Worm (Caenorhabditis elegans) whole organism, L3 larva: ENCODE data around the gene B0310.1.

Experiments
- R02D3.7 ChIP-seq: fragments of 150-350 bp; optimal IDR thresholded peaks from 2 replicates; lab custom pipeline; 2014; ENCODE audit warnings: missing biosample characterization, missing genetic modification characterization
- ZK546.5 ChIP-seq: sonication (generic microtip); optimal IDR thresholded peaks from 2 replicates; lab custom pipeline; 2017; ENCODE audit warnings: missing biosample characterization, missing genetic modification characterization
- aly-2 ChIP-seq: fragments of 150-350 bp; optimal IDR thresholded peaks from 2 replicates; lab custom pipeline; 2014; ENCODE audit warnings: missing biosample characterization, missing genetic modification characterization
- ama-1 ChIP-seq: fragments of 150-350 bp; optimal IDR thresholded peaks from 2 replicates; lab custom pipeline; 2018
- ceh-28 ChIP-seq: fragments of 150-350 bp; optimal IDR thresholded peaks from 2 replicates; lab custom pipeline; 2014; ENCODE audit warnings: missing biosample characterization, missing genetic modification reagents, missing genetic modification characterization
- daf-12 ChIP-seq: fragments of 150-350 bp; optimal IDR thresholded peaks from 2 replicates; lab custom pipeline; 2014; ENCODE audit warnings: missing biosample characterization, missing genetic modification reagents, missing genetic modification characterization
- egl-27 ChIP-seq: sonication (generic microtip); optimal IDR thresholded peaks from 4 replicates; lab custom pipeline; 2017; ENCODE audit warnings: missing biosample characterization, missing genetic modification reagents, missing genetic modification characterization
- egl-5 ChIP-seq: fragments of 150-350 bp; optimal IDR thresholded peaks from 2 replicates; lab custom pipeline; 2017; ENCODE audit warnings: missing biosample characterization, missing genetic modification reagents, missing genetic modification characterization, inconsistent platforms
- elt-2 ChIP-seq: sonication (generic microtip); optimal IDR thresholded peaks from 2 replicates; lab custom pipeline; 2016; ENCODE audit warnings: missing genetic modification reagents, mild to moderate bottlenecking, missing genetic modification characterization, missing compliant biosample characterization
- elt-3 ChIP-seq, 3 experiments: fragments of 150-350 bp in 1 of 3; sonication (generic microtip) in 2 of 3; optimal IDR thresholded peaks; 2 replicates in 2 of 3; 4 replicates in 1 of 3; lab custom pipeline; 2014 to 2017; ENCODE audit warnings: missing biosample characterization in 3 of 3, missing genetic modification characterization in 3 of 3
- fkh-10 ChIP-seq: sonication (generic microtip); optimal IDR thresholded peaks from 2 replicates; lab custom pipeline; 2017; ENCODE audit warnings: missing biosample characterization, missing genetic modification reagents, missing genetic modification characterization
- fos-1 ChIP-seq: fragments of 150-350 bp; optimal IDR thresholded peaks from 2 replicates; lab custom pipeline; 2014; ENCODE audit warnings: missing biosample characterization, missing genetic modification characterization
- hmg-11 ChIP-seq: sonication (generic microtip); optimal IDR thresholded peaks from 2 replicates; lab custom pipeline; 2016; ENCODE audit warnings: missing genetic modification characterization, missing compliant biosample characterization
- jun-1 ChIP-seq: fragments of 150-350 bp; optimal IDR thresholded peaks from 2 replicates; lab custom pipeline; 2014; ENCODE audit warnings: missing biosample characterization, missing genetic modification reagents, missing genetic modification characterization
- lin-15B ChIP-seq: fragments of 150-350 bp; optimal IDR thresholded peaks from 2 replicates; lab custom pipeline; 2014; ENCODE audit warnings: missing biosample characterization, missing genetic modification characterization
- lin-39 ChIP-seq: fragments of 150-350 bp; optimal IDR thresholded peaks from 2 replicates; lab custom pipeline; 2018; ENCODE audit warnings: missing biosample characterization, missing genetic modification reagents, missing genetic modification characterization
- mdl-1 ChIP-seq: fragments of 150-350 bp; optimal IDR thresholded peaks from 2 replicates; lab custom pipeline; 2014; ENCODE audit warnings: missing biosample characterization, missing genetic modification characterization
- mml-1 ChIP-seq: fragments of 150-350 bp; sonication (generic microtip); optimal IDR thresholded peaks from 3 replicates; lab custom pipeline; 2014; ENCODE audit warnings: missing biosample characterization, missing genetic modification characterization
- nfya-1 ChIP-seq: sonication (generic microtip); optimal IDR thresholded peaks from 2 replicates; lab custom pipeline; 2017; ENCODE audit warnings: missing genetic modification characterization, mild to moderate bottlenecking, missing compliant biosample characterization, antibody characterized with exemption, moderate library complexity; ENCODE audit not compliant: insufficient read depth
- nhr-11 ChIP-seq: fragments of 150-350 bp; optimal IDR thresholded peaks from 2 replicates; lab custom pipeline; 2014; ENCODE audit warnings: missing biosample characterization, missing genetic modification characterization
- nhr-12 ChIP-seq: fragments of 150-350 bp; optimal IDR thresholded peaks from 2 replicates; lab custom pipeline; 2014; ENCODE audit warnings: missing biosample characterization, missing genetic modification characterization
- nhr-23 ChIP-seq: fragments of 150-350 bp; optimal IDR thresholded peaks from 2 replicates; lab custom pipeline; 2014; ENCODE audit warnings: missing biosample characterization, missing genetic modification reagents, missing genetic modification characterization
- nhr-25 ChIP-seq: sonication (generic microtip); optimal IDR thresholded peaks from 2 replicates; lab custom pipeline; 2017; ENCODE audit warnings: missing biosample characterization, missing genetic modification characterization
- nhr-28 ChIP-seq: fragments of 150-350 bp; optimal IDR thresholded peaks from 2 replicates; lab custom pipeline; 2014; ENCODE audit warnings: missing biosample characterization, missing genetic modification characterization
- nhr-77 ChIP-seq: fragments of 150-350 bp; optimal IDR thresholded peaks from 2 replicates; lab custom pipeline; 2014; ENCODE audit warnings: missing biosample characterization, missing genetic modification characterization
- pqm-1 ChIP-seq: fragments of 150-350 bp; optimal IDR thresholded peaks from 2 replicates; lab custom pipeline; 2017; ENCODE audit warnings: missing biosample characterization, missing genetic modification characterization, inconsistent platforms
- sea-2 ChIP-seq: fragments of 150-350 bp; sonication (generic microtip); optimal IDR thresholded peaks from 4 replicates; lab custom pipeline; 2014; ENCODE audit warnings: missing biosample characterization, missing genetic modification reagents, missing genetic modification characterization
- snpc-4 ChIP-seq: fragments of 150-350 bp; optimal IDR thresholded peaks from 2 replicates; lab custom pipeline; 2014; ENCODE audit warnings: missing biosample characterization, missing genetic modification characterization
- tbx-2 ChIP-seq: sonication (generic microtip); optimal IDR thresholded peaks from 2 replicates; lab custom pipeline; 2016; ENCODE audit warnings: mild to moderate bottlenecking, missing genetic modification characterization, missing compliant biosample characterization
- unc-39 ChIP-seq: sonication (generic microtip); optimal IDR thresholded peaks from 4 replicates; lab custom pipeline; 2017; ENCODE audit warnings: missing biosample characterization, missing genetic modification characterization
- unc-62 ChIP-seq: fragments of 150-350 bp; sonication (generic microtip); optimal IDR thresholded peaks from 4 replicates; lab custom pipeline; 2014; ENCODE audit warnings: missing biosample characterization, missing genetic modification reagents, missing genetic modification characterization
- zag-1 ChIP-seq: fragments of 150-350 bp; optimal IDR thresholded peaks from 2 replicates; lab custom pipeline; 2014; ENCODE audit warnings: missing biosample characterization, missing genetic modification characterization
- ztf-11 ChIP-seq: fragments of 150-350 bp; optimal IDR thresholded peaks from 2 replicates; lab custom pipeline; 2014; ENCODE audit warnings: missing biosample characterization, missing genetic modification characterization
- ztf-4 ChIP-seq: fragments of 150-350 bp; optimal IDR thresholded peaks from 2 replicates; lab custom pipeline; 2014; ENCODE audit warnings: missing biosample characterization, missing genetic modification characterization

Gene B0310.1

DNA sequence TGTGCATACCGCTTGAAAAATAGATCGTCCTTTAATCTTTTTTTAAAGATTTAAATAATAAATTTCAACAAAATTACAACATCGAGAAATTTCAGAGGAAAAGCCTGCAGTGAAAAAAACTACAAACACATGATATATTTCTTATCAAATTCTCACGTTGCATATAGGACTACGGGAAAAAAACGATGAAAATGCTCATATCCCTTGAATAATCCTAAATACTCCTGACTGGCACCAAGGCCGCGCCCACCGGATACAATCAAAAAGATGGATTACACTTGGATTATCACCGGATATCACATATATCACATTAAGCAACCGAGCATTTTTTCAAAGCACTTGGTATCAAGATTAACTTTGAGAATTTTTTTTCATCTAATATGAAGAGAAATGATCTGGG, 21.0 kb downstream of the B0310.1 start:
- no peak for TF ChIP-seq lin-15B
- TF ChIP-seq, all 47 proteins: peak for 0

DNA sequence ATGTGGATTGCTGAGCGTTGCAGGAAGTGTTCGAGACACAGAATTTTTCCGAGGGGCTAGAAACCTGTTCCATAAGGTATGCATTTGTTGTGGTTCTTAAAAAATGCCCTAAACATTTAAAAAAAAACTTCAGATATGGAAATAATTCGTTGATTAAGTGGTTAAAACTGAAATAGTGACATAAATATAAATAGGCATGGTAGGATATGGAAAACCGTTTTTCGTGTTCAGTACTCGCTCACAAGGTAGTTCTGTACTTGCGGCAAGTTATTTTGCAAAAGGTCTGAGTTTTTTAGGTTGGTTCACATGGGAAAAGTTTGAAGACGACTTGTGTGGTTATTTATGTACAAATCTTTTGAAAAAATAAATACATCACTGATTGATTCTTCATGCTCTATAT, 27.9 kb downstream of the B0310.1 start, which contains the start of gene B0310.3:
Gene B0310.3 (minus strand): TSS at position 101 of the 400 bp plus-strand sequence.
- TF ChIP-seq elt-3 (tag; optimal IDR thresholded peaks at IDR 0.05; lab: Kevin White, UChicago) (no peak), fos-1 (tag; lab: Kevin White, UChicago) (no peak), daf-12 (tag; lab: Kevin White, UChicago) (no peak), nhr-25 (no peak), lin-39 (tag; lab: Kevin White, UChicago) (no peak), hmg-11 (tag; lab: Kevin White, UChicago) (no peak)

- no peak for TF ChIP-seq ceh-28 (tag; lab: Kevin White, UChicago)
- TF ChIP-seq egl-5 (tag; lab: Kevin White, UChicago), result no peak
- no peak for TF ChIP-seq zag-1
- TF ChIP-seq lin-39 (tag; lab: Kevin White, UChicago), result no peak
- TF ChIP-seq nhr-23 (tag; lab: Kevin White, UChicago), result no peak
- TF ChIP-seq mml-1 (tag; lab: Kevin White, UChicago), result no peak
- no peak for TF ChIP-seq mdl-1
- no peak for TF ChIP-seq nhr-77 (tag; lab: Kevin White, UChicago)
- no peak for TF ChIP-seq nhr-25
- no peak for TF ChIP-seq jun-1
- TF ChIP-seq nhr-28 (tag; lab: Kevin White, UChicago), result no peak
- TF ChIP-seq ZK546.5, result no peak
- no peak for TF ChIP-seq sea-2 (GFP tag; lab: Kevin White, UChicago)
- TF ChIP-seq lin-15B, result no peak
- TF ChIP-seq nhr-12 (tag; lab: Kevin White, UChicago), result no peak
- TF ChIP-seq snpc-4 (tag; lab: Kevin White, UChicago), result no peak
- TF ChIP-seq unc-62 (GFP tag; lab: Kevin White, UChicago), result no peak
- TF ChIP-seq ztf-11 (tag; lab: Kevin White, UChicago), result no peak
- no peak for TF ChIP-seq egl-27
- TF ChIP-seq aly-2 (tag; lab: Kevin White, UChicago), result no peak
- TF ChIP-seq, all 47 proteins: peak for 0
Observed at ce11 chrX:524498-524897, 31.5 kb downstream of the B0310.1 start.

DNA sequence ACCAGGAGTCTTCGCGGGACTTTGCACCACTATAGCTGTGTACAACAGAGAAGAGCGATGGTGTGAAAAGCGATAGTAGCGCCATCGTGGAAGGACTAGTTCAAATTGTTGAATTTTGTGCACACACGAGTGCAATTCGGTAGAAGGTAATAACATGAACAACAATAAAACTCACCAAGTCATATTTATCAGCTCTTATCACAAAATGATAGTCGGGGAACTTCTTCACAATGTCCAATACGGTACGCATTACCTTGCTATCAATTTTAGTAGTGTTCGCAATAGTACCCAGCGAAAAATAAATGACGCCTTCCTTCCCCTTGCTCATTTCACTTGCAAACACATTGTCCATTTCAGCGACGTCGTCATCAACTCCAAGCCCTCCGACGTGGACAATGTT, 34.6 kb downstream of the B0310.1 start:
- TF ChIP-seq elt-2 (tag; lab: Kevin White, UChicago) (peak; percentile 67), nhr-23 (tag; lab: Kevin White, UChicago) (no peak), ama-1 (lab: Kevin White, UChicago) (no peak), tbx-2 (tag; lab: Kevin White, UChicago) (no peak), R02D3.7 (tag; lab: Kevin White, UChicago) (no peak), unc-39 (tag; lab: Kevin White, UChicago) (no peak), pqm-1 (tag; lab: Kevin White, UChicago) (peak; percentile 25), egl-5 (tag; lab: Kevin White, UChicago) (no peak), nfya-1 (tag; lab: Kevin White, UChicago) (no peak), mdl-1 (no peak), fkh-10 (no peak), ztf-4 (tag; lab: Kevin White, UChicago) (no peak), nhr-11 (tag; lab: Kevin White, UChicago) (no peak)

ce11 chrX:528761-529160, 35.7 kb downstream of the B0310.1 start:
- TF ChIP-seq mml-1 (tag; lab: Kevin White, UChicago), result no peak

- TF ChIP-seq nhr-25, result no peak
Observed at ce11 chrX:529386-529785, 36.4 kb downstream of the B0310.1 start.
